Fruit fly (Drosophila melanogaster) whole organism: ENCODE results near the gene Fuca.

ENCODE experiments used
- Dll ChIP-seq: fragments of >200 bp; optimal IDR thresholded peaks from 2 replicates; lab custom pipeline; 2017
- EcR ChIP-seq, 2 experiments: fragments of >200 bp; optimal IDR thresholded peaks; 2 replicates each; lab custom pipeline; 2017; ENCODE audit warnings: missing biosample characterization in 2 of 2, missing genetic modification characterization in 2 of 2, missing genetic modification reagents in 2 of 2
- psq ChIP-seq: fragments of >200 bp; optimal IDR thresholded peaks from 2 replicates; lab custom pipeline; 2017
- usp ChIP-seq: fragments of >200 bp; optimal IDR thresholded peaks from 2 replicates; lab custom pipeline; 2017; ENCODE audit warnings: missing biosample characterization, missing genetic modification characterization, mixed read lengths

dm6 chr3L:11551949-11552348, 29.4 kb upstream of the Fuca start:
- TF ChIP-seq psq (lab: Kevin White, UChicago) (no peak), Dll (no peak), EcR (GFP tag; optimal IDR thresholded peaks at IDR 0.05; lab: Kevin White, UChicago) (no peak), usp (no peak)
